Worm (Caenorhabditis elegans) whole organism, early embryonic: Measurements from ENCODE around the gene ints-11.

ENCODE experiments used
- B0310.2 ChIP-seq: sonication (generic microtip); optimal IDR thresholded peaks from 2 replicates; lab custom pipeline; 2016; ENCODE audit warnings: mild to moderate bottlenecking, missing genetic modification characterization, missing compliant biosample characterization
- F13C5.2 ChIP-seq: sonication (generic microtip); optimal IDR thresholded peaks from 2 replicates; lab custom pipeline; 2017; ENCODE audit warnings: mild to moderate bottlenecking, missing genetic modification characterization, inconsistent platforms, missing compliant biosample characterization
- aly-1 ChIP-seq: sonication (generic microtip); optimal IDR thresholded peaks from 2 replicates; lab custom pipeline; 2016; ENCODE audit warnings: missing genetic modification characterization, missing compliant biosample characterization
- ama-1 ChIP-seq: fragments of 150-350 bp; optimal IDR thresholded peaks from 2 replicates; lab custom pipeline; 2014
- ceh-13 ChIP-seq: fragments of 200-800 bp; sonication (Bioruptor generic); optimal IDR thresholded peaks from 2 replicates; lab custom pipeline; 2018; ENCODE audit warnings: mild to moderate bottlenecking, missing genetic modification characterization, missing compliant biosample characterization
- ceh-36 ChIP-seq: sonication (generic microtip); optimal IDR thresholded peaks from 2 replicates; lab custom pipeline; 2016; ENCODE audit warnings: missing genetic modification characterization, inconsistent platforms, missing compliant biosample characterization
- ets-7 ChIP-seq: sonication (generic microtip); optimal IDR thresholded peaks from 2 replicates; lab custom pipeline; 2016; ENCODE audit warnings: missing genotype, missing genetic modification characterization, missing compliant biosample characterization
- flt-1 ChIP-seq: fragments of 200-800 bp; sonication (Bioruptor generic); IDR thresholded peaks from 2 replicates; pipeline ENCODE4 v1.3.6; 2022; ENCODE audit warnings: missing genetic modification characterization, missing compliant biosample characterization
- hmbx-1 ChIP-seq: sonication (generic microtip); optimal IDR thresholded peaks from 2 replicates; lab custom pipeline; 2016; ENCODE audit warnings: mild to moderate bottlenecking, missing genetic modification characterization, missing compliant biosample characterization
- hmg-4 ChIP-seq: fragments of 200-800 bp; sonication (Bioruptor generic); optimal IDR thresholded peaks from 2 replicates; lab custom pipeline; 2018; ENCODE audit warnings: mild to moderate bottlenecking, missing genetic modification characterization, missing compliant biosample characterization
- hnd-1 ChIP-seq: sonication (generic microtip); optimal IDR thresholded peaks from 2 replicates; lab custom pipeline; 2016; ENCODE audit warnings: missing genetic modification characterization, missing compliant biosample characterization
- pes-1 ChIP-seq: fragments of 200-800 bp; sonication (Bioruptor generic); IDR thresholded peaks from 2 replicates; pipeline ENCODE4 v1.3.6; 2022; ENCODE audit warnings: missing genetic modification reagents, missing genetic modification characterization, missing compliant biosample characterization
- scrt-1 ChIP-seq: fragments of 200-800 bp; sonication (Bioruptor generic); IDR thresholded peaks from 2 replicates; pipeline ENCODE4 v1.3.6; 2022; ENCODE audit warnings: missing genetic modification characterization, missing compliant biosample characterization
- sea-1 ChIP-seq: fragments of 200-800 bp; sonication (Bioruptor generic); conservative IDR thresholded peaks from 2 replicates; pipeline ENCODE4 v1.3.6; 2022; ENCODE audit warnings: missing genetic modification characterization, missing compliant biosample characterization
- tbx-11 ChIP-seq: fragments of 200-800 bp; sonication (Bioruptor generic); IDR thresholded peaks from 2 replicates; pipeline ENCODE4 v1.3.6; 2022; ENCODE audit warnings: missing genetic modification characterization, missing compliant biosample characterization
- tbx-37 ChIP-seq: fragments of 200-800 bp; sonication (Bioruptor generic); conservative IDR thresholded peaks from 2 replicates; pipeline ENCODE4 v1.3.6; 2022; ENCODE audit warnings: missing genetic modification reagents, missing genetic modification characterization, missing compliant biosample characterization
- tra-4 ChIP-seq: sonication (generic microtip); optimal IDR thresholded peaks from 2 replicates; lab custom pipeline; 2017; ENCODE audit warnings: missing genetic modification characterization, missing compliant biosample characterization

ints-11 gene

DNA sequence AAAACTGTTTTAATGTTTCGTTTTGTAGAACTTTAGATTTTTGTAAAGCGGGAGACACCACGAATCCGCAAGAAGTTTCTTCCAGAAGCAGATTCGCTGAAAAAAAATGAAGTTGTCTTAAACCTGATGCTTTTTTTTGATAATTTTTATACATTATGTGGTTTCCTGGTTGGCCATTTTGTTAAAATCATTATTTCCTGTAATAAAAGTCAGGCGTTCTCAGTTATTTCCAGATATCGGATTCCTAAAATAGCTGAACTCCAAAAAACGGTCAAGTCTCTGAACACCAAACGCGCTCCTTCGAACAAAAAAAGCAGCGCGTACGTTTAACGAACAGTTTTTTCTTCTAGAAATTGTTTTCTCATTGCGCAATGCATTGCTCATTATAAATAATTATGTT is 5.9 kb downstream of the ints-11 start:
- peak; percentile 20 for TF ChIP-seq ceh-13
- TF ChIP-seq tra-4 = no peak

DNA sequence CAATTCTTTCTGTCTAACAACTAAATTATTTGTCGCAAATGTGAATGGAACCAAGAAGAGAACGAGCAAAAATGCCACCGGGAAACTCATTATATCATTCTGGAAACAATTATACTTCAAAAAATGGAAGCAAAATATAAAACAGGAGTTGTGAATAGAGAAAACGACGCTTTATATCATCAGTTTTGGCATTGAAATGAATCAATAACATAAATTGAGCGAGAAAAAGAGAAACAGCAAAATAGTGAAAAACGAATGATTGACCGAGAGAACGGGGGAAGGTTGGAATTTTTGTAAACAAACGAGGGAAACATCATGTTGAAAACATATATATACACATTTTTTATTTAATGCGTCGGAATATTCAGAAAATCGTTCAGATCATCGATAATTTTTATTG is 6.5 kb downstream of the ints-11 start, which contains the start of gene ctns-1:
Gene ctns-1, minus strand, starts transcription at position 101 of the 400 bp plus-strand sequence.
- TF ChIP-seq ceh-36 = no peak
- no peak for TF ChIP-seq ceh-13
- TF ChIP-seq sea-1 (GFP tag; lab: Robert Waterston, UW) = no peak
- TF ChIP-seq B0310.2 = no peak
- TF ChIP-seq ets-7 = no peak
- no peak for TF ChIP-seq F13C5.2 (tag; lab: Kevin White, UChicago)
- no peak for TF ChIP-seq tbx-11 (GFP tag; lab: Robert Waterston, UW)
- no peak for TF ChIP-seq hnd-1 (tag; lab: Kevin White, UChicago)
- no peak for TF ChIP-seq flt-1 (GFP tag; lab: Robert Waterston, UW)
- no peak for TF ChIP-seq hmbx-1
- no peak for TF ChIP-seq scrt-1
- TF ChIP-seq tbx-37 (GFP tag; lab: Robert Waterston, UW) = no peak
- TF ChIP-seq hmg-4 (GFP tag; lab: Kevin White, UChicago) = no peak
- TF ChIP-seq tra-4 = no peak
- no peak for TF ChIP-seq aly-1
- TF ChIP-seq ama-1 (lab: Kevin White, UChicago) = no peak
- TF ChIP-seq pes-1 (GFP tag; lab: Robert Waterston, UW) = no peak

DNA sequence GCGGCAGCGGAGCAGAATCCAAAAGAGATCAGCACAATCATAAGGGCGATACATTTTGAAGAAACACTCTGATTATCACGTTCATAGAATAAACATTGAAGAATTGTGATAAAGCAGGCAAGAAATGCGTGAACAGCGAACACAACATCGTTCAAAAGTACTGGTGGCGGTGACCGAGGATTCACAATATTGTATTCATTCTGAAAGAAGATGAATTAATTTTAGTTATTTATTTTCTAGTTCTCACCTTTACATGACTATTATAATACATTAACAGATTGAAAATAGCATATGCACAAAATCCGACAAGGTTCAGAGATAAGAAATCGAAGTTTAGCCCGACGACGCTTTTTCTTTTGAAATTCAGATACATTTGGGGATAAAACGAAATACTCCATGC is 7.3 kb downstream of the ints-11 start:
- no peak for TF ChIP-seq hmg-4 (GFP tag; lab: Kevin White, UChicago)

DNA sequence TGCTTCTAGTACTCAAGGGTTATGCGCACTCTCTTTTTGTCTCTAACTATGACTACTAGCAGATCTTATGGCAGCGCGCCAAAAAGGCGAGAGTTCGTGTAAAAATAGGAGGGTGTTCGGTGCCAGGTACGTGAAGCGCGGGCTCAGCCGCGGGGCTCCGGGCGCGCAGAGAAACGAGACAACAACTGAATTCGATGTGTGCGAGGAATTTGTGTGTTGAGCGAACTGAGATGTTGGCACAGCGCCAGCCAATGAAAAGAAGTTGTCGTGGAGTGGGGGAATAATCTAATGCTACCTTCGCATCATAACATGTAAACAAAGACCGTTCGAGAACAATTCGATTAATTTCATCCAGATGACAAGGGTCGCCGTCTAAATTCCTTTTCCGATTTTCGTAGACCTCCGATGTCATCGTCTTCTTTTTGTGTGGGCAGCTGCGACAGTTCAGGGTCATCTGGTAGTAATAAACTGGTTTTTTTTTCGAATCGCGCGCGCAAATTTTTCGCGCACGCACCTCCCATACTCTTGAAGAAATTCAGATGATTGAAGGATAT is 11.8 kb downstream of the ints-11 start:
- TF ChIP-seq pes-1 (GFP tag; lab: Robert Waterston, UW) (peak; percentile 3; the same call in 1 of the 2 replicates), sea-1 (GFP tag; lab: Robert Waterston, UW) (no peak), tra-4 (no peak), scrt-1 (no peak)

DNA sequence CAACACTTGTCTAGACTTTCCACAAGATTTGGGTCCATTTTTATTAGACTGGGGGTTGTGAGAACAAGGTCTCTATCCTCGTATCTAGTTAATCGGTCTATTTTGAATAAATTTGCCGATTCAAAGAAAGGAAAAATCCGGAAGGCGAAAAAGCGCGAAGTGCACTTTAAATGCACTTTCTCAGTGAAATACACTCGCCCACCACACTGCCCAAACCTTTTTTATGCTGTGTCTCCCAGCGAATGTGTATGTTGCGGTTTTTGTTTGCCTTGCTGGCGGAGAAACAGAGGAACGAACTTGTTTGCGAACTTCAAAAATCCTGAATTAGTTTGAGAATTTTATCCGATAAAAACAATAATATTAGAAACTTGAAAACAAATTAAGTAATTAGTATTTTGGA is 12.5 kb downstream of the ints-11 start:
- TF ChIP-seq ceh-13 (no peak), B0310.2 (no peak), flt-1 (GFP tag; lab: Robert Waterston, UW) (no peak), F13C5.2 (tag; lab: Kevin White, UChicago) (no peak), ama-1 (lab: Kevin White, UChicago) (no peak), pes-1 (GFP tag; lab: Robert Waterston, UW) (no peak), sea-1 (GFP tag; lab: Robert Waterston, UW) (no peak), tbx-37 (GFP tag; lab: Robert Waterston, UW) (no peak)

DNA sequence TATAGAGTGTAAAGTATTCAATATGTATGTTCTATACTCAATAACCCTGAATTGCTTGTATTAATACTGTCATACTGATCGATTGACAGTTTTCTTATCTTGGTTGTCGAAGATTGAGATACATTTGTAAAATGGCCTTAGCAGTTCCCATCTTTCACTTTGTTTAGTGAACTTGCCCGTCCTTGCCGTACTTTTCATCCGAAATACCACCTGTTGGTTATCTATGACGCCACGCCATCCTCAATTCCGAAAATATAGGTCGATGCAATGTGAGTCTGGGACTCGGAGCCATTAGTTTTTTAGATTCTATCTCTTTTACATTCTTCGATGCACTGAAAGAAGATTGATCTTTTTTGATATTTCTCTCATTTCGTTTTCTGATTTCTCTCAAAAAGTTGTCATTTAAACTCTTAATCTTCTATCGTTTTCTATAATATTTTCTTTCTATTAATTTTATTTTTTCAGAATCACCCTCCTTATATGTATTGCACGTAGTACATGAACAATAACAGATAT is 13.7 kb downstream of the ints-11 start, which contains the start of gene ulp-4:
Gene ulp-4, plus strand, starts transcription at position 466 of the 516 bp plus-strand sequence.
- TF ChIP-seq flt-1 (GFP tag; lab: Robert Waterston, UW) (no peak), F13C5.2 (tag; lab: Kevin White, UChicago) (no peak)

DNA sequence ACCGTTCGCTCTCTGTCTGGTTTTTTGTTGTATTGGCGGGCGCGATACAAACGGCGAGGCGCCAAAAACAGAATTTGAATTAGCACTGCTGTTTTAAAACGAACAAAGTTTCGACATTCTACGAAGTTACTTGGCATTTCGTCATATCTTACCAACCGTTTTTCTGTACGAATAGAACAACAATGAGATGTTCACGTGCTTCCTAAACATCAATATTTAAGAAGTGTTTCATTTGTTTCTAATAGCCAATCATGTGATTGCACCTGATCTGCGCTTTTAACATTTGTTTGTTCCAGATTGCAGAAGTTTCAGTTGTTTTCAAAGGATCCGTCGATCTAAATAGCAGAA is 14.3 kb downstream of the ints-11 start:
- no peak for TF ChIP-seq aly-1
- no peak for TF ChIP-seq hnd-1 (tag; lab: Kevin White, UChicago)
- TF ChIP-seq hmg-4 (GFP tag; lab: Kevin White, UChicago) = peak; percentile 13

DNA sequence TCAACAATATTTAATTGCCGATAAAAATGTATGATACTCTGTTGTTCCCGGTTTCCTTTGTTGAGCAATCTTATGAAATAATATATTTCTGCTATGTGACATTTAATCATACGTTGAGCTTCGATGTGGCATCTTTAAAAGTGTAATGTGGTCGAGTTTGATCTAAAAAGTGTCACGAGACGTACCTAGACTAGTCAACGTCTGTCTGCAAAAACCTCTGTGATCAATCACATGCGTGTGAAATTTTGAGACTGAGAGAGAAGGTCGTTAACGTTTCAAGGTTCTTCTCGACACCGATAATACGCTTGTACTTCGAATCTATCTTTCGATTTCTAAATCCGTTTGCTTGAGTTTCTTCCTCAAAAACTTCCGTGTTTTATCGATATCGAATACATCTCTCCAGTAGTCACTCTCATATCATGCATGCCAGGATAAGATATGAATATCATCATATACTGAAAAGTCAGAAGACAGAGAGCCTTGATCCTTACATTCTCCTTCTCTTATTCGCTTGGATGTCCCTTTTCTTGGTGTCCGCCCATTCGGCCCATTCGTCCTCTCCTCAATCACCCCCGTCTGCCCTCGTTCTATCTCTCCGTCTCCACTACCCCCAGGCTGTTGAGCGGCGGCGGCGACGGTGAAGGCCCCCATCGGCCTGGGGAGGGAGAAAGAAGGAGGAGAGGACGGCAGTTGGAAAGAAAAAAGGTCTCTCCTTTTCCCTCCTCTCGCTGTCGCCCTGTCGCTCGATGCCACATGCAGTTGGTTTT is 14.8 kb downstream of the ints-11 start:
- peak; percentile 64; the same call in 1 of the 2 replicates for TF ChIP-seq scrt-1
- no peak for TF ChIP-seq hmbx-1
- no peak for TF ChIP-seq B0310.2
- peak; percentile 64 for TF ChIP-seq F13C5.2 (tag; lab: Kevin White, UChicago)
- TF ChIP-seq aly-1 = peak; percentile 76
- TF ChIP-seq flt-1 (GFP tag; lab: Robert Waterston, UW) = 0 out of 2 replicates have a peak, but pooled peaks have one; percentile 43
- TF ChIP-seq tra-4 = no peak
- no peak for TF ChIP-seq ceh-13
- TF ChIP-seq pes-1 (GFP tag; lab: Robert Waterston, UW) = peak; percentile 38; the same call in 1 of the 2 replicates
- 0 out of 2 replicates have a peak, but pooled peaks have one; percentile 32 for TF ChIP-seq sea-1 (GFP tag; lab: Robert Waterston, UW)
- peak; percentile 91 for TF ChIP-seq hmg-4 (GFP tag; lab: Kevin White, UChicago)
- TF ChIP-seq ama-1 (lab: Kevin White, UChicago) = no peak
- no peak for TF ChIP-seq tbx-11 (GFP tag; lab: Robert Waterston, UW)
- no peak for TF ChIP-seq ceh-36
- no peak for TF ChIP-seq hnd-1 (tag; lab: Kevin White, UChicago)
- TF ChIP-seq tbx-37 (GFP tag; lab: Robert Waterston, UW) = peak; percentile 50; the same call in 1 of the 2 replicates
- peak; percentile 35 for TF ChIP-seq ets-7

DNA sequence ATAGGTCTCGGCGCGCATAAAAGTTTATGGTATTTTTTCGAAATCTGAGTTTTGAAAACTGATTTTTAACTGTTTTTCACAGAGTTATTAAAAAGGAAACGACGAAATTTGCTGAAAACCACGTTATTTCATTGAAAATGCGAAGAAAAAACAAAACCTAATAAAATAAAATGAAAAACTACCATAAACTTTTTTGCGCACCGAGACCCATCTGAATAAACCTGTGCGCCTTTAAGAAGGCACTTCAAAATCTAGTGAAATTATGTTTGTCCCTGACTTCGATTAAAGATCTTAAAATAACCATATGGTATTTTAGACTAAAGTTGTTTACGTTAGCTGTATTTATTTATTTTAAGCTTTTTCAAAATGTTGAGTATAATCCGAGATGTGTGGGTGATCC is 15.5 kb downstream of the ints-11 start:
- TF ChIP-seq ets-7 (no peak), F13C5.2 (tag; lab: Kevin White, UChicago) (no peak), ama-1 (lab: Kevin White, UChicago) (no peak), tbx-37 (GFP tag; lab: Robert Waterston, UW) (no peak), hmg-4 (GFP tag; lab: Kevin White, UChicago) (no peak), aly-1 (no peak), tra-4 (no peak), ceh-13 (no peak), B0310.2 (no peak), flt-1 (GFP tag; lab: Robert Waterston, UW) (no peak), tbx-11 (GFP tag; lab: Robert Waterston, UW) (no peak), ceh-36 (no peak), scrt-1 (no peak), hnd-1 (tag; lab: Kevin White, UChicago) (no peak), sea-1 (GFP tag; lab: Robert Waterston, UW) (no peak)
